Fruit fly (Drosophila melanogaster) whole organism, adult: ENCODE measurements around the gene Pkc98E.

Experiments used
- CG12768 ChIP-seq: fragments of 200-800 bp; sonication (Bioruptor generic); optimal IDR thresholded peaks from 2 replicates; lab custom pipeline; 2017; ENCODE audit warnings: missing biosample characterization, missing genetic modification characterization, mild to moderate bottlenecking, moderate library complexity, missing genetic modification reagents
- CG14711 ChIP-seq: fragments of 200-800 bp; sonication (Bioruptor generic); optimal IDR thresholded peaks from 2 replicates; lab custom pipeline; 2018; ENCODE audit warnings: missing biosample characterization, mild to moderate bottlenecking, missing genetic modification characterization, moderate library complexity
- CG33017 ChIP-seq: fragments of 200-800 bp; sonication (Bioruptor generic); optimal IDR thresholded peaks from 2 replicates; lab custom pipeline; 2018; ENCODE audit warnings: missing biosample characterization, mild to moderate bottlenecking, missing genetic modification characterization, moderate library complexity
- CG5204 ChIP-seq: fragments of 200-800 bp; sonication (Bioruptor generic); optimal IDR thresholded peaks from 2 replicates; lab custom pipeline; 2016; ENCODE audit warnings: missing biosample characterization, missing genetic modification characterization
- CG7045 ChIP-seq: fragments of 200-800 bp; sonication (Bioruptor generic); optimal IDR thresholded peaks from 2 replicates; lab custom pipeline; 2017; ENCODE audit warnings: missing biosample characterization, mild to moderate bottlenecking, missing genetic modification characterization
- CG7101 ChIP-seq: fragments of 200-800 bp; sonication (Bioruptor generic); optimal IDR thresholded peaks from 2 replicates; lab custom pipeline; 2018; ENCODE audit warnings: missing biosample characterization, mild to moderate bottlenecking, missing genetic modification characterization, moderate library complexity
- Clk ChIP-seq: fragments of 200-800 bp; sonication (Bioruptor generic); optimal IDR thresholded peaks from 2 replicates; lab custom pipeline; 2017; ENCODE audit warnings: missing biosample characterization, missing genetic modification characterization
- Hr96 ChIP-seq: fragments of 200-800 bp; sonication (Bioruptor generic); optimal IDR thresholded peaks from 2 replicates; lab custom pipeline; 2016; ENCODE audit warnings: missing biosample characterization, missing genetic modification characterization
- Mnt ChIP-seq: fragments of 200-800 bp; sonication (Bioruptor generic); optimal IDR thresholded peaks from 2 replicates; lab custom pipeline; 2016; ENCODE audit warnings: missing biosample characterization, mild to moderate bottlenecking, missing genetic modification characterization
- bab1 ChIP-seq: fragments of 200-800 bp; sonication (Bioruptor generic); optimal IDR thresholded peaks from 3 replicates; lab custom pipeline; 2019; ENCODE audit warnings: missing biosample characterization, mild to moderate bottlenecking, missing genetic modification characterization, moderate library complexity
- ovo ChIP-seq: fragments of 200-800 bp; sonication (Bioruptor generic); optimal IDR thresholded peaks from 2 replicates; lab custom pipeline; 2016; ENCODE audit warnings: missing biosample characterization, missing genetic modification characterization
- pad ChIP-seq: fragments of 200-800 bp; sonication (Bioruptor generic); optimal IDR thresholded peaks from 3 replicates; lab custom pipeline; 2017; ENCODE audit warnings: missing biosample characterization, missing genetic modification characterization, mild to moderate bottlenecking, moderate library complexity, missing genetic modification reagents

- no peak for TF ChIP-seq CG7045 (GFP tag; lab: Kevin White, UChicago)
- no peak for TF ChIP-seq Clk (GFP tag; lab: Kevin White, UChicago)
- no peak for TF ChIP-seq CG12768 (GFP tag; lab: Kevin White, UChicago)
- no peak for TF ChIP-seq pad (GFP tag; lab: Kevin White, UChicago)
- TF ChIP-seq Mnt (GFP tag; lab: Kevin White, UChicago): no peak
- TF ChIP-seq ovo: no peak
- TF ChIP-seq CG5204 (GFP tag; lab: Kevin White, UChicago): no peak
- no peak for TF ChIP-seq CG33017
- no peak for TF ChIP-seq CG14711 (tag; lab: Kevin White, UChicago)
- no peak for TF ChIP-seq Hr96 (GFP tag; lab: Kevin White, UChicago)
- no peak for TF ChIP-seq bab1
- TF ChIP-seq CG7101 (tag; lab: Kevin White, UChicago): no peak
Measured at dm6 chr3R:28989388-28989787, 49.6 kb upstream of the Pkc98E start.
